Worm (Caenorhabditis elegans) whole organism, L1 larva: ENCODE measurements around the gene F37B12.3.

Source experiments
- lin-35 ChIP-seq, 2 experiments: fragments of 150-350 bp; optimal IDR thresholded peaks; 2 replicates each; lab custom pipeline; 2014; ENCODE audit warnings: missing biosample characterization in 2 of 2, missing genetic modification characterization in 2 of 2, missing genetic modification reagents in 2 of 2
- nhr-11 ChIP-seq: fragments of 150-350 bp; optimal IDR thresholded peaks from 2 replicates; lab custom pipeline; 2014; ENCODE audit warnings: missing biosample characterization, missing genetic modification characterization
- nhr-76 ChIP-seq: sonication (generic microtip); optimal IDR thresholded peaks from 2 replicates; lab custom pipeline; 2017; ENCODE audit warnings: missing biosample characterization, missing genetic modification characterization

DNA sequence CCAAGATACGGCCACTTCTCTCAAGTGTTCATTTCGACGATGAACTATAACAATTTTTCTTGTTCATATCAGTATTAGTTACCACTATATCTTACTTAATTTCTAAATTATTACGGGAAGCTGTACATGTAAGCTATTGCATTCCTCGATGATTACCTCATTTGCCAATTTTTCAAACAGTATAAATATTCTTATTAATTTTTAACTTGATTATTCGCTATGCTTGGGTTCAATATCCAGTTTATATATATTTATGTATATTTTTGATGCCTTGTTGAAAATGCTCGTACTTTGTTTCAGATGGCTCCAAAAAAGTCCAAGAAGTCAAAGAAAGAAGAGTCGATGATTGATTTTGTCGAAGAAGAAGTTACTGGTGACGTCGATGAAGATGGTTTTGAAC is 46.9 kb downstream of the F37B12.3 start, which contains the start of gene F44G4.1:
- TF ChIP-seq nhr-76 (tag; lab: Kevin White, UChicago) (no peak), nhr-11 (no peak), lin-35 (GFP tag; optimal IDR thresholded peaks at IDR 0.05; lab: Kevin White, UChicago) (no peak)
